Fruit fly (Drosophila melanogaster) whole organism, embryonic: Measurements from ENCODE around the gene CG7675.

ENCODE experiments used
- ATbp ChIP-seq: fragments of 200-800 bp; sonication (Bioruptor generic); optimal IDR thresholded peaks from 2 replicates; lab custom pipeline; 2017; ENCODE audit warnings: missing biosample characterization, mild to moderate bottlenecking, missing genetic modification characterization, missing genetic modification reagents
- Atf3 ChIP-seq: fragments of 200-800 bp; sonication (Bioruptor generic); optimal IDR thresholded peaks from 3 replicates; lab custom pipeline; 2016; ENCODE audit warnings: missing biosample characterization, missing genetic modification characterization
- CG10366 ChIP-seq: fragments of 200-800 bp; sonication (Bioruptor generic); IDR thresholded peaks from 2 replicates; pipeline ENCODE4 v1.3.6; 2022; ENCODE audit warnings: missing biosample characterization, missing genetic modification characterization
- CG10431 ChIP-seq: fragments of 200-800 bp; sonication (Bioruptor generic); optimal IDR thresholded peaks from 3 replicates; lab custom pipeline; 2018; ENCODE audit warnings: missing biosample characterization, mild to moderate bottlenecking, missing genetic modification characterization
- CG10654 ChIP-seq: fragments of 200-800 bp; sonication (Bioruptor generic); optimal IDR thresholded peaks from 2 replicates; lab custom pipeline; 2016; ENCODE audit warnings: missing biosample characterization, missing genetic modification characterization
- CG10979 ChIP-seq: fragments of 200-800 bp; sonication (Bioruptor generic); optimal IDR thresholded peaks from 2 replicates; lab custom pipeline; 2018; ENCODE audit warnings: missing biosample characterization, mild to moderate bottlenecking, missing genetic modification characterization, moderate library complexity
- CG11695 ChIP-seq: fragments of 200-800 bp; sonication (Bioruptor generic); IDR thresholded peaks from 3 replicates; pipeline ENCODE4 v1.3.6; 2022; ENCODE audit warnings: missing biosample characterization, missing genetic modification characterization
- CG12104 ChIP-seq: fragments of 200-800 bp; sonication (Bioruptor generic); optimal IDR thresholded peaks from 3 replicates; lab custom pipeline; 2016; ENCODE audit warnings: missing biosample characterization, missing genetic modification characterization
- CG12155 ChIP-seq: fragments of 200-800 bp; sonication (Bioruptor generic); optimal IDR thresholded peaks from 3 replicates; lab custom pipeline; 2016; ENCODE audit warnings: missing biosample characterization, missing genetic modification characterization
- CG12769 ChIP-seq: fragments of 200-800 bp; sonication (Bioruptor generic); optimal IDR thresholded peaks from 2 replicates; lab custom pipeline; 2019; ENCODE audit warnings: missing biosample characterization, mild to moderate bottlenecking, missing genetic modification characterization, moderate library complexity
- CG14667 ChIP-seq: fragments of 200-800 bp; sonication (Bioruptor generic); IDR thresholded peaks from 2 replicates; pipeline ENCODE4 v1.3.6; 2022; ENCODE audit warnings: missing biosample characterization, missing genetic modification characterization
- CG1603 ChIP-seq: fragments of 200-800 bp; sonication (Bioruptor generic); optimal IDR thresholded peaks from 2 replicates; lab custom pipeline; 2019; ENCODE audit warnings: missing biosample characterization, mild to moderate bottlenecking, missing genetic modification characterization, moderate library complexity
- CG18599 ChIP-seq: fragments of 200-800 bp; sonication (Bioruptor generic); optimal IDR thresholded peaks from 3 replicates; lab custom pipeline; 2017; ENCODE audit warnings: missing biosample characterization, missing genetic modification characterization, mild to moderate bottlenecking, moderate library complexity, missing genetic modification reagents
- CG2199 ChIP-seq: fragments of 200-800 bp; sonication (Bioruptor generic); IDR thresholded peaks from 3 replicates; pipeline ENCODE4 v1.3.6; 2022; ENCODE audit warnings: missing biosample characterization, missing genetic modification characterization
- CG2678 ChIP-seq: fragments of 200-800 bp; sonication (Bioruptor generic); optimal IDR thresholded peaks from 3 replicates; lab custom pipeline; 2019; ENCODE audit warnings: missing biosample characterization, mild to moderate bottlenecking, missing genetic modification characterization, moderate library complexity
- CG3065 ChIP-seq: fragments of 200-800 bp; sonication (Bioruptor generic); optimal IDR thresholded peaks from 2 replicates; lab custom pipeline; 2016; ENCODE audit warnings: missing biosample characterization, missing genetic modification characterization
- CG34224 ChIP-seq: fragments of 200-800 bp; sonication (Bioruptor generic); IDR thresholded peaks from 3 replicates; pipeline ENCODE4 v1.3.6; 2022; ENCODE audit warnings: missing biosample characterization, missing genetic modification characterization; ENCODE audit not compliant: partially characterized antibody
- CG4617 ChIP-seq: fragments of 200-800 bp; sonication (Bioruptor generic); optimal IDR thresholded peaks from 3 replicates; lab custom pipeline; 2016; ENCODE audit warnings: missing biosample characterization, missing genetic modification characterization, borderline replicate concordance
- CG4707 ChIP-seq: fragments of 200-800 bp; sonication (Bioruptor generic); optimal IDR thresholded peaks from 2 replicates; lab custom pipeline; 2018; ENCODE audit warnings: missing biosample characterization, mild to moderate bottlenecking, missing genetic modification characterization, moderate library complexity
- CG6689 ChIP-seq: fragments of 200-800 bp; sonication (Bioruptor generic); IDR thresholded peaks from 2 replicates; pipeline ENCODE4 v1.3.6; 2022; ENCODE audit warnings: missing biosample characterization, missing genetic modification characterization
- CG9727 ChIP-seq: fragments of 200-800 bp; sonication (Bioruptor generic); optimal IDR thresholded peaks from 3 replicates; lab custom pipeline; 2017; ENCODE audit warnings: missing biosample characterization, mild to moderate bottlenecking, missing genetic modification characterization
- Dbx ChIP-seq: fragments of 200-800 bp; sonication (Bioruptor generic); IDR thresholded peaks from 3 replicates; pipeline ENCODE4 v1.3.6; 2022; ENCODE audit warnings: missing biosample characterization, missing genetic modification characterization
- Eip74EF ChIP-seq, 2 experiments: fragments of 200-800 bp in 1 of 2; fragments of >200 bp in 1 of 2; sonication (Bioruptor generic) in 1 of 2; optimal IDR thresholded peaks; 2 replicates each; lab custom pipeline; 2017 to 2019; ENCODE audit warnings: missing biosample characterization in 2 of 2, missing genetic modification characterization in 2 of 2, mild to moderate bottlenecking in 1 of 2, moderate library complexity in 1 of 2
- Med ChIP-seq: fragments of 200-800 bp; sonication (Bioruptor generic); peaks from one replicate; lab custom pipeline; 2016; ENCODE audit warnings: missing biosample characterization, missing genetic modification characterization, mild to moderate bottlenecking, inconsistent platforms, moderate library complexity
- NfI ChIP-seq: fragments of 200-800 bp; sonication (Bioruptor generic); optimal IDR thresholded peaks from 3 replicates; lab custom pipeline; 2018; ENCODE audit warnings: missing biosample characterization, mild to moderate bottlenecking, missing genetic modification characterization, moderate library complexity
- Oaz ChIP-seq: fragments of 200-800 bp; sonication (Bioruptor generic); IDR thresholded peaks from 2 replicates; pipeline ENCODE4 v1.3.6; 2022; ENCODE audit warnings: missing biosample characterization, missing genetic modification characterization
- Optix ChIP-seq: fragments of 200-800 bp; sonication (Bioruptor generic); IDR thresholded peaks from 3 replicates; pipeline ENCODE4 v1.3.6; 2022; ENCODE audit warnings: missing biosample characterization, missing genetic modification characterization
- Rfx ChIP-seq: fragments of 200-800 bp; sonication (Bioruptor generic); IDR thresholded peaks from 2 replicates; pipeline ENCODE4 v1.3.6; 2022; ENCODE audit warnings: missing biosample characterization, missing genetic modification characterization
- al ChIP-seq: fragments of 200-800 bp; sonication (Bioruptor generic); IDR thresholded peaks from 2 replicates; pipeline ENCODE4 v1.3.6; 2022; ENCODE audit warnings: missing biosample characterization, missing genetic modification characterization
- aop ChIP-seq: fragments of 200-800 bp; sonication (Bioruptor generic); IDR thresholded peaks from 2 replicates; pipeline ENCODE4 v1.3.6; 2022; ENCODE audit warnings: missing biosample characterization, missing genetic modification characterization
- ato ChIP-seq: fragments of 200-800 bp; sonication (Bioruptor generic); IDR thresholded peaks from 2 replicates; pipeline ENCODE4 v1.3.6; 2022; ENCODE audit warnings: missing biosample characterization, missing genetic modification characterization; ENCODE audit not compliant: partially characterized antibody
- az2 ChIP-seq: fragments of 200-800 bp; sonication (Bioruptor generic); optimal IDR thresholded peaks from 3 replicates; lab custom pipeline; 2016; ENCODE audit warnings: missing biosample characterization, missing genetic modification characterization
- cg ChIP-seq: fragments of 200-800 bp; sonication (Bioruptor generic); optimal IDR thresholded peaks from 3 replicates; lab custom pipeline; 2019; ENCODE audit warnings: missing biosample characterization, mild to moderate bottlenecking, missing genetic modification characterization, moderate library complexity
- dm ChIP-seq: fragments of 200-800 bp; sonication (Bioruptor generic); optimal IDR thresholded peaks from 3 replicates; lab custom pipeline; 2016; ENCODE audit warnings: missing biosample characterization, missing genetic modification characterization
- dysf ChIP-seq: fragments of 200-800 bp; sonication (Bioruptor generic); IDR thresholded peaks from 3 replicates; pipeline ENCODE4 v1.3.6; 2022; ENCODE audit warnings: missing biosample characterization, missing genetic modification characterization
- fd96Cb ChIP-seq: fragments of 200-800 bp; sonication (Bioruptor generic); optimal IDR thresholded peaks from 2 replicates; lab custom pipeline; 2018; ENCODE audit warnings: missing biosample characterization, mild to moderate bottlenecking, missing genetic modification characterization, moderate library complexity
- grn ChIP-seq: fragments of 200-800 bp; sonication (Bioruptor generic); optimal IDR thresholded peaks from 3 replicates; lab custom pipeline; 2017; ENCODE audit warnings: missing biosample characterization, missing genetic modification characterization
- hth ChIP-seq: fragments of >200 bp; optimal IDR thresholded peaks from 2 replicates; lab custom pipeline; 2017; ENCODE audit warnings: inconsistent platforms
- insv ChIP-seq, 2 experiments: fragments of 200-800 bp; sonication (Bioruptor generic); optimal IDR thresholded peaks; 3 replicates each; lab custom pipeline; 2016 to 2018; ENCODE audit warnings: missing biosample characterization in 2 of 2, missing genetic modification characterization in 2 of 2
- jing ChIP-seq: fragments of 200-800 bp; sonication (Bioruptor generic); optimal IDR thresholded peaks from 2 replicates; lab custom pipeline; 2018; ENCODE audit warnings: missing biosample characterization, mild to moderate bottlenecking, missing genetic modification characterization
- kni ChIP-seq: fragments of 200-800 bp; sonication (Bioruptor generic); optimal IDR thresholded peaks from 3 replicates; lab custom pipeline; 2017; ENCODE audit warnings: mild to moderate bottlenecking, missing biosample characterization, missing genetic modification reagents, missing genetic modification characterization
- knrl ChIP-seq: fragments of 200-800 bp; sonication (Bioruptor generic); IDR thresholded peaks from 3 replicates; pipeline ENCODE4 v1.3.6; 2022; ENCODE audit warnings: missing biosample characterization, missing genetic modification characterization; ENCODE audit not compliant: partially characterized antibody
- onecut ChIP-seq: fragments of 200-800 bp; sonication (Bioruptor generic); IDR thresholded peaks from 2 replicates; pipeline ENCODE4 v1.3.6; 2022; ENCODE audit warnings: missing biosample characterization, missing genetic modification characterization
- pb ChIP-seq: fragments of 200-800 bp; sonication (Bioruptor generic); optimal IDR thresholded peaks from 3 replicates; lab custom pipeline; 2016; ENCODE audit warnings: missing biosample characterization, missing genetic modification characterization
- pho ChIP-seq: fragments of 200-800 bp; sonication (Bioruptor generic); optimal IDR thresholded peaks from 2 replicates; lab custom pipeline; 2016; ENCODE audit warnings: missing biosample characterization, missing genetic modification characterization
- row ChIP-seq: fragments of 200-800 bp; sonication (Bioruptor generic); IDR thresholded peaks from 3 replicates; pipeline ENCODE4 v1.3.6; 2022; ENCODE audit warnings: missing biosample characterization, missing genetic modification characterization
- seq ChIP-seq: fragments of 200-800 bp; sonication (Bioruptor generic); IDR thresholded peaks from 2 replicates; pipeline ENCODE4 v1.3.6; 2022; ENCODE audit warnings: missing biosample characterization, missing genetic modification characterization
- slbo ChIP-seq: fragments of 200-800 bp; sonication (Bioruptor generic); IDR thresholded peaks from 2 replicates; pipeline ENCODE4 v1.3.6; 2022; ENCODE audit warnings: missing biosample characterization, missing genetic modification characterization
- tup ChIP-seq: fragments of 200-800 bp; sonication (Bioruptor generic); optimal IDR thresholded peaks from 2 replicates; lab custom pipeline; 2016; ENCODE audit warnings: missing biosample characterization, mild to moderate bottlenecking, missing genetic modification characterization, moderate library complexity

Gene CG7675

dm6 chr3R:18398954-18399697 lies 18.1 kb upstream of the CG7675 start, which contains the start of gene Vha100-2 (continued):
- TF ChIP-seq Med (GFP tag; lab: Kevin White, UChicago) (peak; percentile 91), tup (GFP tag; lab: Kevin White, UChicago) (no peak), Rfx (GFP tag; lab: Robert Waterston, UW) (peak; percentile 64), seq (GFP tag; lab: Robert Waterston, UW) (peak; percentile 40; the same call in 1 of the 2 replicates), Eip74EF (GFP tag; optimal IDR thresholded peaks at IDR 0.05; lab: Kevin White, UChicago) (no peak), CG10654 (GFP tag; lab: Kevin White, UChicago) (no peak), CG11695 (GFP tag; lab: Robert Waterston, UW) (peak; percentile 48; the same call in 1 of the 3 replicates), grn (GFP tag; lab: Kevin White, UChicago) (peak; percentile 91), CG12104 (no peak), hth (lab: Kevin White, UChicago) (no peak), CG12155 (GFP tag; lab: Kevin White, UChicago) (peak; percentile 94), CG14667 (GFP tag; lab: Robert Waterston, UW) (peak; percentile 6; the same call in 1 of the 2 replicates), slbo (peak; percentile 70), row (peak; percentile 83), insv (GFP tag; optimal IDR thresholded peaks at IDR 0.05; lab: Kevin White, UChicago) (peak in 1 of 2 experiments; percentile 51), CG4617 (GFP tag; lab: Kevin White, UChicago) (peak; percentile 66), Optix (GFP tag; lab: Robert Waterston, UW) (0 out of 3 replicates have a peak, but pooled peaks have one; percentile 5), al (peak; percentile 60), dm (GFP tag; lab: Kevin White, UChicago) (no peak), dysf (GFP tag; lab: Robert Waterston, UW) (peak; percentile 53; the same call in 2 of the 3 replicates), pho (GFP tag; lab: Kevin White, UChicago) (no peak), ato (GFP tag; lab: Robert Waterston, UW) (0 out of 2 replicates have a peak, but pooled peaks have one; percentile 16), NfI (GFP tag; lab: Kevin White, UChicago) (peak; percentile 0), ATbp (no peak), CG2199 (peak; percentile 26; the same call in 1 of the 3 replicates), Atf3 (no peak), CG10979 (tag; lab: Kevin White, UChicago) (no peak), CG9727 (GFP tag; lab: Kevin White, UChicago) (peak; percentile 16), aop (GFP tag; lab: Robert Waterston, UW) (0 out of 2 replicates have a peak, but pooled peaks have one; percentile 12), jing (GFP tag; lab: Kevin White, UChicago) (no peak), kni (GFP tag; lab: Kevin White, UChicago) (peak; percentile 47), CG12769 (tag; lab: Kevin White, UChicago) (peak; percentile 60), CG10431 (GFP tag; lab: Kevin White, UChicago) (no peak), knrl (peak; percentile 37; the same call in 1 of the 3 replicates), CG2678 (tag; lab: Kevin White, UChicago) (peak; percentile 33), CG4707 (GFP tag; lab: Kevin White, UChicago) (no peak), CG3065 (GFP tag; lab: Kevin White, UChicago) (no peak), cg (GFP tag; lab: Kevin White, UChicago) (no peak), fd96Cb (tag; lab: Kevin White, UChicago) (no peak), CG6689 (GFP tag; lab: Robert Waterston, UW) (no peak; the same call in 1 of the 2 replicates), az2 (no peak), CG34224 (GFP tag; lab: Robert Waterston, UW) (no peak), CG18599 (peak; percentile 38), CG1603 (tag; lab: Kevin White, UChicago) (peak; percentile 67), pb (no peak), Dbx (GFP tag; lab: Robert Waterston, UW) (peak; percentile 51; the same call in 1 of the 3 replicates), CG10366 (GFP tag; lab: Robert Waterston, UW) (peak; percentile 31), Oaz (GFP tag; lab: Robert Waterston, UW) (no peak), onecut (GFP tag; lab: Robert Waterston, UW) (0 out of 2 replicates have a peak, but pooled peaks have one; percentile 28)
